Worm (Caenorhabditis elegans) whole organism, L1 larva: ENCODE measurements around the gene R10E11.9.

ENCODE experiments used
- C04F5.9 ChIP-seq: sonication (generic microtip); optimal IDR thresholded peaks from 2 replicates; lab custom pipeline; 2016; ENCODE audit warnings: missing genetic modification characterization, missing compliant biosample characterization
- C16A3.4 ChIP-seq: fragments of 150-350 bp; optimal IDR thresholded peaks from 2 replicates; lab custom pipeline; 2014; ENCODE audit warnings: missing biosample characterization, missing genetic modification characterization
- alr-1 ChIP-seq: fragments of 200-800 bp; sonication (Bioruptor generic); optimal IDR thresholded peaks from 2 replicates; lab custom pipeline; 2018; ENCODE audit warnings: borderline replicate concordance, mild to moderate bottlenecking, missing genetic modification characterization, missing compliant biosample characterization
- aly-2 ChIP-seq: fragments of 150-350 bp; optimal IDR thresholded peaks from 2 replicates; lab custom pipeline; 2014; ENCODE audit warnings: missing biosample characterization, missing genetic modification characterization
- ama-1 ChIP-seq: fragments of 150-350 bp; optimal IDR thresholded peaks from 2 replicates; lab custom pipeline; 2014
- ceh-8 ChIP-seq: fragments of 200-800 bp; sonication (Bioruptor generic); optimal IDR thresholded peaks from 2 replicates; lab custom pipeline; 2018; ENCODE audit warnings: mild to moderate bottlenecking, missing genetic modification characterization, moderate library complexity, missing compliant biosample characterization
- ceh-82 ChIP-seq, 3 experiments: fragments of 150-350 bp in 1 of 3; sonication (generic microtip) in 2 of 3; optimal IDR thresholded peaks; 2 replicates each; lab custom pipeline; 2014 to 2017; ENCODE audit warnings: missing biosample characterization in 3 of 3, missing genetic modification characterization in 3 of 3
- efl-1 ChIP-seq, 4 experiments: fragments of 150-350 bp; optimal IDR thresholded peaks in 3 of 4; peaks in 1 of 4; 1 replicate in 1 of 4; 2 replicates in 3 of 4; lab custom pipeline; 2014; ENCODE audit warnings: missing biosample characterization in 2 of 4, missing genetic modification characterization in 2 of 4, missing genetic modification reagents in 2 of 4
- egl-27 ChIP-seq, 2 experiments: fragments of 150-350 bp in 1 of 2; sonication (generic microtip); optimal IDR thresholded peaks; 3 replicates each; lab custom pipeline; 2017 to 2018; ENCODE audit warnings: missing biosample characterization in 2 of 2, missing genetic modification characterization in 2 of 2, missing genetic modification reagents in 2 of 2
- elt-2 ChIP-seq: sonication (generic microtip); optimal IDR thresholded peaks from 2 replicates; lab custom pipeline; 2016; ENCODE audit warnings: missing genetic modification characterization, mild to moderate bottlenecking, inconsistent platforms, missing compliant biosample characterization, missing genetic modification reagents
- elt-3 ChIP-seq, 6 experiments: fragments of 150-350 bp in 1 of 6; sonication (generic microtip); optimal IDR thresholded peaks; 2 replicates each; lab custom pipeline; 2017 to 2018; ENCODE audit warnings: missing biosample characterization in 6 of 6, missing genetic modification characterization in 6 of 6, inconsistent platforms in 1 of 6
- fkh-8 ChIP-seq: sonication (generic microtip); optimal IDR thresholded peaks from 2 replicates; lab custom pipeline; 2016; ENCODE audit warnings: mild to moderate bottlenecking, missing genetic modification characterization, missing compliant biosample characterization
- fos-1 ChIP-seq: fragments of 150-350 bp; optimal IDR thresholded peaks from 2 replicates; lab custom pipeline; 2014; ENCODE audit warnings: missing biosample characterization, missing genetic modification characterization
- hpl-2 ChIP-seq: fragments of 150-350 bp; optimal IDR thresholded peaks from 2 replicates; lab custom pipeline; 2014; ENCODE audit warnings: missing biosample characterization, missing genetic modification reagents, missing genetic modification characterization
- irx-1 ChIP-seq: sonication (generic microtip); optimal IDR thresholded peaks from 2 replicates; lab custom pipeline; 2016; ENCODE audit warnings: missing genetic modification characterization, missing compliant biosample characterization
- lin-14 ChIP-seq: fragments of 200-800 bp; sonication (Bioruptor generic); optimal IDR thresholded peaks from 2 replicates; lab custom pipeline; 2018; ENCODE audit warnings: mild to moderate bottlenecking, missing genetic modification characterization, moderate library complexity, missing compliant biosample characterization
- lin-35 ChIP-seq, 2 experiments: fragments of 150-350 bp; optimal IDR thresholded peaks; 2 replicates each; lab custom pipeline; 2014; ENCODE audit warnings: missing biosample characterization in 2 of 2, missing genetic modification characterization in 2 of 2, missing genetic modification reagents in 2 of 2
- lsy-2 ChIP-seq, 2 experiments: fragments of 150-350 bp; optimal IDR thresholded peaks; 2 replicates each; lab custom pipeline; 2014; ENCODE audit warnings: missing biosample characterization in 2 of 2, missing genetic modification characterization in 2 of 2
- mab-9 ChIP-seq: fragments of 200-800 bp; sonication (Bioruptor generic); IDR thresholded peaks from 2 replicates; pipeline ENCODE4 v1.3.6; 2022; ENCODE audit warnings: missing genetic modification reagents, missing genetic modification characterization, missing compliant biosample characterization
- mef-2 ChIP-seq: fragments of 150-350 bp; optimal IDR thresholded peaks from 2 replicates; lab custom pipeline; 2014; ENCODE audit warnings: missing biosample characterization, missing genetic modification characterization
- nhr-19 ChIP-seq: fragments of 200-800 bp; sonication (Bioruptor generic); conservative IDR thresholded peaks from 2 replicates; pipeline ENCODE4 v1.3.6; 2022; ENCODE audit warnings: missing genetic modification characterization, missing compliant biosample characterization
- nhr-20 ChIP-seq: sonication (generic microtip); optimal IDR thresholded peaks from 2 replicates; lab custom pipeline; 2016; ENCODE audit warnings: mild to moderate bottlenecking, missing genetic modification characterization, missing compliant biosample characterization
- nhr-237 ChIP-seq: fragments of 150-350 bp; optimal IDR thresholded peaks from 2 replicates; lab custom pipeline; 2014; ENCODE audit warnings: missing biosample characterization, missing genetic modification characterization
- nhr-47 ChIP-seq: sonication (generic microtip); optimal IDR thresholded peaks from 2 replicates; lab custom pipeline; 2016; ENCODE audit warnings: mild to moderate bottlenecking, missing genetic modification characterization, moderate library complexity, missing compliant biosample characterization
- nhr-71 ChIP-seq: sonication (generic microtip); optimal IDR thresholded peaks from 2 replicates; lab custom pipeline; 2016; ENCODE audit warnings: mild to moderate bottlenecking, missing genetic modification characterization, moderate library complexity, missing compliant biosample characterization
- nhr-76 ChIP-seq: sonication (generic microtip); optimal IDR thresholded peaks from 2 replicates; lab custom pipeline; 2017; ENCODE audit warnings: missing biosample characterization, missing genetic modification characterization
- nhr-84 ChIP-seq: sonication (generic microtip); optimal IDR thresholded peaks from 2 replicates; lab custom pipeline; 2017; ENCODE audit warnings: missing biosample characterization, missing genetic modification characterization
- nhr-85 ChIP-seq: sonication (generic microtip); peaks from one replicate; lab custom pipeline; 2016; ENCODE audit warnings: missing genetic modification characterization, inconsistent platforms, missing compliant biosample characterization
- nhr-90 ChIP-seq: sonication (generic microtip); optimal IDR thresholded peaks from 2 replicates; lab custom pipeline; 2016; ENCODE audit warnings: mild to moderate bottlenecking, missing genetic modification characterization, missing compliant biosample characterization; ENCODE audit not compliant: poor library complexity
- pax-3 ChIP-seq: fragments of 200-800 bp; sonication (Bioruptor generic); optimal IDR thresholded peaks from 2 replicates; lab custom pipeline; 2018; ENCODE audit warnings: mild to moderate bottlenecking, missing genetic modification characterization, moderate library complexity, missing compliant biosample characterization
- snu-23 ChIP-seq: sonication (generic microtip); optimal IDR thresholded peaks from 2 replicates; lab custom pipeline; 2016; ENCODE audit warnings: missing genetic modification characterization, missing compliant biosample characterization
- sox-4 ChIP-seq: sonication (generic microtip); optimal IDR thresholded peaks from 2 replicates; lab custom pipeline; 2016; ENCODE audit warnings: missing genetic modification characterization, missing compliant biosample characterization
- sptf-1 ChIP-seq: fragments of 150-350 bp; optimal IDR thresholded peaks from 2 replicates; lab custom pipeline; 2014; ENCODE audit warnings: missing biosample characterization, missing genetic modification characterization
- unc-130 ChIP-seq: fragments of 150-350 bp; optimal IDR thresholded peaks from 2 replicates; lab custom pipeline; 2017; ENCODE audit warnings: missing biosample characterization, missing genetic modification characterization, inconsistent platforms
- unc-86 ChIP-seq: sonication (generic microtip); optimal IDR thresholded peaks from 2 replicates; lab custom pipeline; 2016; ENCODE audit warnings: missing genetic modification characterization, missing compliant biosample characterization
- unc-98 ChIP-seq: fragments of 200-800 bp; sonication (Bioruptor generic); IDR thresholded peaks from 2 replicates; pipeline ENCODE4 v1.3.6; 2022; ENCODE audit warnings: missing genetic modification characterization, missing compliant biosample characterization
- vab-15 ChIP-seq: sonication (generic microtip); optimal IDR thresholded peaks from 2 replicates; lab custom pipeline; 2017; ENCODE audit warnings: missing genotype, mild to moderate bottlenecking, missing genetic modification characterization, missing compliant biosample characterization
- ztf-4 ChIP-seq: fragments of 150-350 bp; optimal IDR thresholded peaks from 2 replicates; lab custom pipeline; 2014; ENCODE audit warnings: missing biosample characterization, missing genetic modification characterization

R10E11.9 gene

ce11 chrIII:9789607-9790073, 3.8 kb downstream of the R10E11.9 start, which contains the start of gene R10E11.5:
R10E11.5 (minus strand) TSS chrIII:9789657.
- no peak for TF ChIP-seq ceh-82 (tag; optimal IDR thresholded peaks at IDR 0.05; lab: Kevin White, UChicago)
- TF ChIP-seq unc-86, result no peak
- no peak for TF ChIP-seq efl-1 (optimal IDR thresholded peaks at IDR 0.05; lab: Kevin White, UChicago)
- no peak for TF ChIP-seq efl-1 (GFP tag; optimal IDR thresholded peaks at IDR 0.05 in 1 of 2; lab: Kevin White, UChicago)
- no peak for TF ChIP-seq lin-35 (GFP tag; optimal IDR thresholded peaks at IDR 0.05; lab: Kevin White, UChicago)
- no peak for TF ChIP-seq ztf-4 (tag; lab: Kevin White, UChicago)
- TF ChIP-seq fos-1 (tag; lab: Kevin White, UChicago), result no peak
- TF ChIP-seq, all 84 proteins: peak for 0

ce11 chrIII:9789083-9789482, 4.4 kb downstream of the R10E11.9 start:
- TF ChIP-seq nhr-76 (no peak), efl-1 (optimal IDR thresholded peaks at IDR 0.05; lab: Kevin White, UChicago) (no peak), efl-1 (GFP tag; optimal IDR thresholded peaks at IDR 0.05 in 1 of 2; lab: Kevin White, UChicago) (peak in 1 of 2 experiments; percentile 51), sptf-1 (tag; lab: Kevin White, UChicago) (no peak), fkh-8 (tag; lab: Kevin White, UChicago) (no peak)

ce11 chrIII:9786776-9787175, 6.7 kb downstream of the R10E11.9 start:
- TF ChIP-seq irx-1 (tag; lab: Kevin White, UChicago) (no peak), elt-2 (tag; lab: Kevin White, UChicago) (peak; percentile 56), egl-27 (tag; optimal IDR thresholded peaks at IDR 0.05; lab: Kevin White, UChicago) (no peak), nhr-237 (tag; lab: Kevin White, UChicago) (no peak), lin-14 (no peak), nhr-20 (tag; lab: Kevin White, UChicago) (no peak), C16A3.4 (tag; lab: Kevin White, UChicago) (no peak), ceh-8 (GFP tag; lab: Kevin White, UChicago) (no peak), nhr-90 (no peak), lin-35 (GFP tag; optimal IDR thresholded peaks at IDR 0.05; lab: Kevin White, UChicago) (peak in 1 of 2 experiments; percentile 15), C04F5.9 (tag; lab: Kevin White, UChicago) (no peak), nhr-84 (tag; lab: Kevin White, UChicago) (no peak), pax-3 (tag; lab: Kevin White, UChicago) (no peak), unc-98 (GFP tag; lab: Robert Waterston, UW) (no peak), sox-4 (tag; lab: Kevin White, UChicago) (no peak), unc-130 (tag; lab: Kevin White, UChicago) (no peak)

- TF ChIP-seq alr-1 (tag; lab: Kevin White, UChicago), result no peak
- TF ChIP-seq nhr-85, result peak; percentile 23
- TF ChIP-seq mef-2 (tag; lab: Kevin White, UChicago), result no peak
- peak; percentile 32 for TF ChIP-seq nhr-71 (tag; lab: Kevin White, UChicago)
- peak; percentile 36 for TF ChIP-seq nhr-90
- TF ChIP-seq lin-35 (GFP tag; optimal IDR thresholded peaks at IDR 0.05; lab: Kevin White, UChicago), result peak in 1 of 2 experiments; percentile 4
- TF ChIP-seq aly-2 (tag; lab: Kevin White, UChicago), result peak; percentile 51
- peak; percentile 9 for TF ChIP-seq snu-23
- TF ChIP-seq hpl-2 (GFP tag; lab: Kevin White, UChicago), result no peak
- peak; percentile 33 for TF ChIP-seq ama-1 (lab: Kevin White, UChicago)
- peak; percentile 19 for TF ChIP-seq elt-2 (tag; lab: Kevin White, UChicago)
- TF ChIP-seq nhr-19 (GFP tag; lab: Robert Waterston, UW), result peak; percentile 37
- TF ChIP-seq fkh-8 (tag; lab: Kevin White, UChicago), result no peak
- no peak for TF ChIP-seq nhr-84 (tag; lab: Kevin White, UChicago)
- peak; percentile 33 for TF ChIP-seq nhr-47 (tag; lab: Kevin White, UChicago)
- TF ChIP-seq efl-1 (optimal IDR thresholded peaks at IDR 0.05; lab: Kevin White, UChicago), result peak in 1 of 2 experiments; percentile 7
- no peak for TF ChIP-seq efl-1 (GFP tag; optimal IDR thresholded peaks at IDR 0.05 in 1 of 2; lab: Kevin White, UChicago)
- TF ChIP-seq ztf-4 (tag; lab: Kevin White, UChicago), result peak; percentile 43
- TF ChIP-seq nhr-20 (tag; lab: Kevin White, UChicago), result peak; percentile 6
- TF ChIP-seq mab-9 (GFP tag; lab: Robert Waterston, UW), result no peak
- peak in 1 of 6 experiments; percentile 16 for TF ChIP-seq elt-3 (tag; optimal IDR thresholded peaks at IDR 0.05; lab: Kevin White, UChicago)
- no peak for TF ChIP-seq vab-15
- peak in 1 of 2 experiments; percentile 37 for TF ChIP-seq lsy-2 (tag; optimal IDR thresholded peaks at IDR 0.05; lab: Kevin White, UChicago)
Observed at ce11 chrIII:9783133-9783590, 10.3 kb downstream of the R10E11.9 start.
